Fruit fly (Drosophila melanogaster): ENCODE results near the gene CG34316.

The CG34316 gene

dm6 chr3R:15196134-15197034 is 34.0 kb upstream of the CG34316 start, which contains the start of the genes Kpc1 and CG42542 (continued):
- TF ChIP-seq CG13775 (GFP tag; optimal IDR thresholded peaks at IDR 0.05) (peak; percentile 81), CG14860 (GFP tag; IDR thresholded peaks at IDR 0.05; ENCODE audit: partially characterized antibody) (peak; percentile 88), salm (tag; optimal IDR thresholded peaks at IDR 0.05) (no peak), ERR (GFP tag; optimal IDR thresholded peaks at IDR 0.05) (peak; percentile 38), CG7556 (GFP tag; optimal IDR thresholded peaks at IDR 0.05) (peak; percentile 75), E2f1 (GFP tag; IDR thresholded peaks at IDR 0.05) (no peak), CG14441 (GFP tag; IDR thresholded peaks at IDR 0.05) (peak; percentile 54; the same call in 1 of the 2 replicates), HLHmδ (GFP tag; optimal IDR thresholded peaks at IDR 0.05) (peak; percentile 63), CG7786 (GFP tag; optimal IDR thresholded peaks at IDR 0.05) (peak; percentile 81), ato (GFP tag; IDR thresholded peaks at IDR 0.05; ENCODE audit: partially characterized antibody) (peak; percentile 84), Fer2 (tag; optimal IDR thresholded peaks at IDR 0.05) (peak; percentile 12), CG15601 (tag; optimal IDR thresholded peaks at IDR 0.05) (peak; percentile 37), ssp (GFP tag; IDR thresholded peaks at IDR 0.05) (no peak), Hr51 (GFP tag; optimal IDR thresholded peaks at IDR 0.05) (peak in 1 of 2 experiments; percentile 74), sens (GFP tag) (peak; percentile 93), CG7271 (tag; optimal IDR thresholded peaks at IDR 0.05) (no peak), HmgD (GFP tag; optimal IDR thresholded peaks at IDR 0.05) (peak; percentile 73), CG1647 (GFP tag; optimal IDR thresholded peaks at IDR 0.05) (peak; percentile 84), inv (GFP tag; IDR thresholded peaks at IDR 0.05; ENCODE audit: partially characterized antibody) (peak; percentile 90), slou (GFP tag; optimal IDR thresholded peaks at IDR 0.05) (peak; percentile 53), pan (optimal IDR thresholded peaks at IDR 0.05) (no peak), pan (GFP tag; optimal IDR thresholded peaks at IDR 0.05 in 1 of 2, IDR thresholded peaks at IDR 0.05 in 1 of 2) (peak in 1 of 2 experiments; percentile 65), nerfin-2 (GFP tag; IDR thresholded peaks at IDR 0.05; ENCODE audit: partially characterized antibody) (peak; percentile 70), CG6654 (GFP tag; optimal IDR thresholded peaks at IDR 0.05) (no peak), CG8478 (optimal IDR thresholded peaks at IDR 0.05) (peak; percentile 85), sob (GFP tag; IDR thresholded peaks at IDR 0.05) (peak; percentile 87), CG17612 (GFP tag; IDR thresholded peaks at IDR 0.05) (no peak), sim (GFP tag; IDR thresholded peaks at IDR 0.05) (no peak), CG4820 (GFP tag; optimal IDR thresholded peaks at IDR 0.05) (peak; percentile 60), CG16863 (GFP tag; optimal IDR thresholded peaks at IDR 0.05) (peak; percentile 52), CG1233 (GFP tag; optimal IDR thresholded peaks at IDR 0.05) (peak; percentile 11), CG1024 (GFP tag; IDR thresholded peaks at IDR 0.05) (no peak), CG15011 (GFP tag; optimal IDR thresholded peaks at IDR 0.05) (peak; percentile 20), CG4328 (GFP tag; optimal IDR thresholded peaks at IDR 0.05) (peak; percentile 50), CG30020 (tag; optimal IDR thresholded peaks at IDR 0.05) (peak; percentile 54), CG7987 (GFP tag; optimal IDR thresholded peaks at IDR 0.05) (peak; percentile 54), Antp (GFP tag; optimal IDR thresholded peaks at IDR 0.05) (peak; percentile 49), gcm (GFP tag; optimal IDR thresholded peaks at IDR 0.05) (no peak), CG9609 (GFP tag; optimal IDR thresholded peaks at IDR 0.05) (peak; percentile 42), CG9817 (tag; optimal IDR thresholded peaks at IDR 0.05) (peak; percentile 47), repo (GFP tag; optimal IDR thresholded peaks at IDR 0.05) (peak; percentile 58), sna (GFP tag; IDR thresholded peaks at IDR 0.05; ENCODE audit: partially characterized antibody) (peak; percentile 96), ewg (GFP tag; optimal IDR thresholded peaks at IDR 0.05) (peak; percentile 23), Max (GFP tag; optimal IDR thresholded peaks at IDR 0.05) (peak; percentile 77), vvl (GFP tag; IDR thresholded peaks at IDR 0.05) (peak; percentile 71), da (GFP tag; optimal IDR thresholded peaks at IDR 0.05) (peak; percentile 86), HmgZ (tag; optimal IDR thresholded peaks at IDR 0.05) (peak; percentile 84), fd3F (GFP tag; optimal IDR thresholded peaks at IDR 0.05) (peak; percentile 29), CG10321 (GFP tag; IDR thresholded peaks at IDR 0.05) (peak; percentile 86)

Data from whole organism, embryonic.